Fruit fly (Drosophila melanogaster) whole organism, embryonic: ENCODE data around the gene ninaC.

Experiments
- CG10274 ChIP-seq: fragments of 200-800 bp; sonication (Bioruptor generic); optimal IDR thresholded peaks from 3 replicates; lab custom pipeline; 2017; ENCODE audit warnings: missing biosample characterization, mild to moderate bottlenecking, missing genetic modification characterization
- CG12659 ChIP-seq: fragments of 200-800 bp; sonication (Bioruptor generic); optimal IDR thresholded peaks from 3 replicates; lab custom pipeline; 2017; ENCODE audit warnings: mild to moderate bottlenecking, missing biosample characterization, missing genetic modification reagents, missing genetic modification characterization
- CG13287 ChIP-seq: fragments of 200-800 bp; sonication (Bioruptor generic); IDR thresholded peaks from 2 replicates; pipeline ENCODE4 v1.3.6; 2022; ENCODE audit warnings: missing biosample characterization, missing genetic modification characterization; ENCODE audit not compliant: partially characterized antibody
- CG13624 ChIP-seq: fragments of 200-800 bp; sonication (Bioruptor generic); optimal IDR thresholded peaks from 2 replicates; lab custom pipeline; 2016; ENCODE audit warnings: missing biosample characterization, missing genetic modification characterization
- CG1529 ChIP-seq: fragments of 200-800 bp; sonication (Bioruptor generic); optimal IDR thresholded peaks from 3 replicates; lab custom pipeline; 2018; ENCODE audit warnings: missing biosample characterization, missing genetic modification characterization
- CG18011 ChIP-seq: fragments of 200-800 bp; sonication (Bioruptor generic); optimal IDR thresholded peaks from 2 replicates; lab custom pipeline; 2017; ENCODE audit warnings: missing biosample characterization, missing genetic modification characterization, mild to moderate bottlenecking, moderate library complexity, missing genotype
- CG2120 ChIP-seq: fragments of 200-800 bp; sonication (Bioruptor generic); optimal IDR thresholded peaks from 3 replicates; lab custom pipeline; 2016; ENCODE audit warnings: missing biosample characterization, missing genetic modification characterization
- CG30020 ChIP-seq: fragments of 200-800 bp; optimal IDR thresholded peaks from 2 replicates; lab custom pipeline; 2019; ENCODE audit warnings: missing biosample characterization, mild to moderate bottlenecking, missing genetic modification characterization, moderate library complexity
- CG31365 ChIP-seq: fragments of 200-800 bp; sonication (Bioruptor generic); optimal IDR thresholded peaks from 2 replicates; lab custom pipeline; 2018; ENCODE audit warnings: missing biosample characterization, mild to moderate bottlenecking, missing genetic modification characterization
- CG3163 ChIP-seq: fragments of 200-800 bp; sonication (Bioruptor generic); optimal IDR thresholded peaks from 3 replicates; lab custom pipeline; 2016; ENCODE audit warnings: missing biosample characterization, missing genetic modification characterization
- CG3281 ChIP-seq: fragments of 200-800 bp; sonication (Bioruptor generic); optimal IDR thresholded peaks from 3 replicates; lab custom pipeline; 2017; ENCODE audit warnings: missing biosample characterization, mild to moderate bottlenecking, missing genetic modification characterization
- CG6254 ChIP-seq: fragments of 200-800 bp; sonication (Bioruptor generic); optimal IDR thresholded peaks from 3 replicates; lab custom pipeline; 2017; ENCODE audit warnings: mild to moderate bottlenecking, missing biosample characterization, missing genetic modification reagents, missing genetic modification characterization
- CG6654 ChIP-seq: fragments of 200-800 bp; sonication (Bioruptor generic); optimal IDR thresholded peaks from 2 replicates; lab custom pipeline; 2017; ENCODE audit warnings: missing biosample characterization, mild to moderate bottlenecking, missing genetic modification characterization
- CG6689 ChIP-seq: fragments of 200-800 bp; sonication (Bioruptor generic); IDR thresholded peaks from 2 replicates; pipeline ENCODE4 v1.3.6; 2022; ENCODE audit warnings: missing biosample characterization, missing genetic modification characterization
- CG6791 ChIP-seq: fragments of 200-800 bp; sonication (Bioruptor generic); IDR thresholded peaks from 3 replicates; pipeline ENCODE4 v1.3.6; 2022; ENCODE audit warnings: missing biosample characterization, missing genetic modification characterization; ENCODE audit not compliant: partially characterized antibody
- CG6813 ChIP-seq: fragments of 200-800 bp; sonication (Bioruptor generic); optimal IDR thresholded peaks from 2 replicates; lab custom pipeline; 2017; ENCODE audit warnings: missing biosample characterization, missing genetic modification characterization, mild to moderate bottlenecking, moderate library complexity, missing genetic modification reagents
- CG6854 ChIP-seq: fragments of 200-800 bp; sonication (Bioruptor generic); optimal IDR thresholded peaks from 3 replicates; lab custom pipeline; 2017; ENCODE audit warnings: missing biosample characterization, mild to moderate bottlenecking, missing genetic modification characterization
- Elba2 ChIP-seq: fragments of 200-800 bp; sonication (Bioruptor generic); optimal IDR thresholded peaks from 3 replicates; lab custom pipeline; 2016; ENCODE audit warnings: missing biosample characterization, missing genetic modification characterization
- Fer1 ChIP-seq: fragments of 200-800 bp; sonication (Bioruptor generic); optimal IDR thresholded peaks from 2 replicates; lab custom pipeline; 2017; ENCODE audit warnings: missing biosample characterization, mild to moderate bottlenecking, missing genetic modification characterization
- H15 ChIP-seq: fragments of 200-800 bp; sonication (Bioruptor generic); IDR thresholded peaks from 3 replicates; pipeline ENCODE4 v1.3.6; 2022; ENCODE audit warnings: missing biosample characterization, missing genetic modification characterization
- HLH4C ChIP-seq: fragments of 200-800 bp; sonication (Bioruptor generic); IDR thresholded peaks from 3 replicates; pipeline ENCODE4 v1.3.6; 2022; ENCODE audit warnings: missing biosample characterization, missing genetic modification characterization; ENCODE audit not compliant: partially characterized antibody
- HLH54F ChIP-seq: fragments of 200-800 bp; sonication (Bioruptor generic); optimal IDR thresholded peaks from 3 replicates; lab custom pipeline; 2016; ENCODE audit warnings: missing biosample characterization, missing genetic modification characterization
- Hand ChIP-seq: fragments of 200-800 bp; sonication (Bioruptor generic); optimal IDR thresholded peaks from 2 replicates; lab custom pipeline; 2017; ENCODE audit warnings: mild to moderate bottlenecking, missing biosample characterization, missing genetic modification reagents, missing genetic modification characterization
- TFAM ChIP-seq: fragments of 200-800 bp; sonication (Bioruptor generic); optimal IDR thresholded peaks from 2 replicates; lab custom pipeline; 2017; ENCODE audit warnings: missing biosample characterization, missing genetic modification characterization, inconsistent platforms
- al ChIP-seq: fragments of 200-800 bp; sonication (Bioruptor generic); IDR thresholded peaks from 2 replicates; pipeline ENCODE4 v1.3.6; 2022; ENCODE audit warnings: missing biosample characterization, missing genetic modification characterization
- bbx ChIP-seq: fragments of 200-800 bp; sonication (Bioruptor generic); IDR thresholded peaks from 2 replicates; pipeline ENCODE4 v1.3.6; 2022; ENCODE audit warnings: missing biosample characterization, missing genetic modification characterization; ENCODE audit not compliant: partially characterized antibody
- chinmo ChIP-seq: fragments of 200-800 bp; sonication (Bioruptor generic); IDR thresholded peaks from 4 replicates; pipeline ENCODE4 v1.3.6; 2022; ENCODE audit warnings: missing biosample characterization, missing genetic modification characterization; ENCODE audit not compliant: partially characterized antibody
- ci ChIP-seq: fragments of 200-800 bp; sonication (Bioruptor generic); IDR thresholded peaks from 3 replicates; pipeline ENCODE4 v1.3.6; 2022; ENCODE audit warnings: missing biosample characterization, missing genetic modification characterization
- crp ChIP-seq, 2 experiments: fragments of 200-800 bp; sonication (Bioruptor generic); optimal IDR thresholded peaks; 2 replicates in 1 of 2; 3 replicates in 1 of 2; lab custom pipeline; 2017; ENCODE audit warnings: missing biosample characterization in 2 of 2, missing genetic modification characterization in 2 of 2, mild to moderate bottlenecking in 1 of 2, moderate library complexity in 1 of 2
- dati ChIP-seq: fragments of 200-800 bp; sonication (Bioruptor generic); IDR thresholded peaks from 2 replicates; pipeline ENCODE4 v1.3.6; 2022; ENCODE audit warnings: missing biosample characterization, missing genetic modification characterization
- dmrt11E ChIP-seq: fragments of 200-800 bp; sonication (Bioruptor generic); optimal IDR thresholded peaks from 3 replicates; lab custom pipeline; 2018; ENCODE audit warnings: missing biosample characterization, mild to moderate bottlenecking, missing genetic modification characterization, moderate library complexity
- fd102C ChIP-seq: fragments of 200-800 bp; sonication (Bioruptor generic); optimal IDR thresholded peaks from 2 replicates; lab custom pipeline; 2018; ENCODE audit warnings: missing biosample characterization, mild to moderate bottlenecking, missing genetic modification characterization, moderate library complexity
- gce ChIP-seq: fragments of 200-800 bp; sonication (Bioruptor generic); IDR thresholded peaks from 3 replicates; pipeline ENCODE4 v1.3.6; 2022; ENCODE audit warnings: missing biosample characterization, missing genetic modification characterization
- grau ChIP-seq: fragments of 200-800 bp; optimal IDR thresholded peaks from 3 replicates; lab custom pipeline; 2019; ENCODE audit warnings: missing biosample characterization, mild to moderate bottlenecking, missing genetic modification characterization, moderate library complexity
- grn ChIP-seq: fragments of 200-800 bp; sonication (Bioruptor generic); optimal IDR thresholded peaks from 3 replicates; lab custom pipeline; 2017; ENCODE audit warnings: missing biosample characterization, missing genetic modification characterization
- hbn ChIP-seq: fragments of 200-800 bp; sonication (Bioruptor generic); IDR thresholded peaks from 2 replicates; pipeline ENCODE4 v1.3.6; 2022; ENCODE audit warnings: missing biosample characterization, missing genetic modification characterization; ENCODE audit not compliant: partially characterized antibody
- lab ChIP-seq: fragments of 200-800 bp; sonication (Bioruptor generic); optimal IDR thresholded peaks from 3 replicates; lab custom pipeline; 2017; ENCODE audit warnings: missing biosample characterization, missing genetic modification characterization, mild to moderate bottlenecking, moderate library complexity, missing genetic modification reagents
- lbe ChIP-seq: fragments of 200-800 bp; sonication (Bioruptor generic); optimal IDR thresholded peaks from 2 replicates; lab custom pipeline; 2016; ENCODE audit warnings: missing biosample characterization, mild to moderate bottlenecking, missing genetic modification characterization
- mld ChIP-seq: fragments of 200-800 bp; sonication (Bioruptor generic); IDR thresholded peaks from 3 replicates; pipeline ENCODE4 v1.3.6; 2022; ENCODE audit warnings: missing biosample characterization, missing genetic modification characterization; ENCODE audit not compliant: partially characterized antibody
- onecut ChIP-seq: fragments of 200-800 bp; sonication (Bioruptor generic); IDR thresholded peaks from 2 replicates; pipeline ENCODE4 v1.3.6; 2022; ENCODE audit warnings: missing biosample characterization, missing genetic modification characterization
- org-1 ChIP-seq: fragments of 200-800 bp; sonication (Bioruptor generic); optimal IDR thresholded peaks from 2 replicates; lab custom pipeline; 2017; ENCODE audit warnings: missing biosample characterization, missing genetic modification characterization
- otp ChIP-seq: fragments of 200-800 bp; sonication (Bioruptor generic); IDR thresholded peaks from 3 replicates; pipeline ENCODE4, ENCODE4 v1.3.6; 2022; ENCODE audit warnings: missing biosample characterization, missing genetic modification characterization
- prd ChIP-seq, 3 experiments: fragments of >200 bp in 2 of 3; fragments of 200-800 bp in 1 of 3; sonication (Bioruptor generic) in 1 of 3; optimal IDR thresholded peaks in 2 of 3; IDR thresholded peaks in 1 of 3; 2 replicates in 2 of 3; 3 replicates in 1 of 3; pipeline versions ENCODE4 v1.3.6 to Lab custom; 2017 to 2022; ENCODE audit warnings: missing biosample characterization in 1 of 3, missing genetic modification characterization in 1 of 3
- sug ChIP-seq: fragments of 200-800 bp; optimal IDR thresholded peaks from 2 replicates; lab custom pipeline; 2019; ENCODE audit warnings: missing biosample characterization, mild to moderate bottlenecking, missing genetic modification characterization, moderate library complexity
- tap ChIP-seq: fragments of 200-800 bp; optimal IDR thresholded peaks from 3 replicates; lab custom pipeline; 2019; ENCODE audit warnings: missing biosample characterization, mild to moderate bottlenecking, missing genetic modification characterization, moderate library complexity
- tll ChIP-seq, 2 experiments: fragments of 200-800 bp in 1 of 2; fragments of >200 bp in 1 of 2; sonication (Bioruptor generic) in 1 of 2; optimal IDR thresholded peaks; 2 replicates each; lab custom pipeline; 2017 to 2019; ENCODE audit warnings: missing biosample characterization in 2 of 2, missing genetic modification characterization in 2 of 2, mild to moderate bottlenecking in 1 of 2, moderate library complexity in 1 of 2
- zfh2 ChIP-seq: fragments of 200-800 bp; sonication (Bioruptor generic); optimal IDR thresholded peaks from 2 replicates; lab custom pipeline; 2016; ENCODE audit warnings: missing biosample characterization, missing genetic modification characterization

Gene ninaC

DNA sequence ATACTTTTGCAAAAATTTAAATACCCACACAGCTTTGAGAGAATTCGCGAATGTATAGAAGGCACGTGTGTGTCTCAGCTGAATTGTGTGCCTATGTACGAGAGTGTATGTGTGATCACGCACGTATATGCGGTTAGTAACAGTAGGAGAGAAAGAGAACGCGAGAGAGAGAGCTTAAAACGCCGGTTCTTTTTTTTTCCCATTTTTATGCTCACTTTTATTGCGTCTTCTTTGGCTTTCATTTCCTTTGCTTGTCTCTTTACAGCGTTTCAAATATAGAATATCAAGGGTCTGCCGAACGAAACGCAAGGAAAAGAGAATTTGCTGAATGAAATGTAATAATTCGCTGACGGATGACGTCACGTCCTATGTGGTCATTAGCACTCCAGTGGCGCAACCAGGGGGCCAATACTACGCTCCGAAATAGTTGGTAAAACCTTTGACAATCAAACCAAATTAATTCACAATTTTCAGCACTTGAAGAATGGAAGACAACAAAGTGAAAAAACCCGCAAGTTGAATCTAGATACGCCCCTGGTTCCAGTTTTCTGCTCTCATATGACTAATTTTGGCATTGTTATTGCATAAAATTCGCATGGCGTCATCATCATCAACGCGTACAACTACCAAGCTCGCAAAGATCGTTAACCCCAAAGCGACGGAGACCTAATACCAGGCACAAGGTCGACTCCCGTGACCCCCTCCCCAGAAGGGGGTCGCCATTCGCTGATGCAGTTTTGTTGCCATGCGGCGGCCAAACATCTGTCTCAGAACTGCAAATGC, 47.6 kb downstream of the ninaC start (continued):
- TF ChIP-seq grn (GFP tag; lab: Kevin White, UChicago) (no peak), dati (GFP tag; lab: Robert Waterston, UW) (peak; percentile 33; the same call in 1 of the 2 replicates), lab (GFP tag; lab: Kevin White, UChicago) (peak; percentile 88), sug (peak; percentile 42), onecut (peak; percentile 6; the same call in 1 of the 2 replicates), tll (GFP tag; optimal IDR thresholded peaks at IDR 0.05; lab: Kevin White, UChicago) (no peak), CG10274 (GFP tag; lab: Kevin White, UChicago) (no peak), HLH54F (GFP tag; lab: Kevin White, UChicago) (peak; percentile 86), CG12659 (GFP tag; lab: Kevin White, UChicago) (peak; percentile 22), al (peak; percentile 84), gce (no peak), CG13287 (GFP tag; lab: Robert Waterston, UW) (no peak), CG1529 (GFP tag; lab: Kevin White, UChicago) (no peak), grau (tag; lab: Kevin White, UChicago) (peak; percentile 64), chinmo (GFP tag; lab: Robert Waterston, UW) (0 out of 4 replicates have a peak, but pooled peaks have one; percentile 59), ci (no peak), CG6689 (0 out of 2 replicates have a peak, but pooled peaks have one; percentile 34), CG30020 (tag; lab: Kevin White, UChicago) (no peak), CG6813 (GFP tag; lab: Kevin White, UChicago) (peak; percentile 3), crp (GFP tag; optimal IDR thresholded peaks at IDR 0.05; lab: Kevin White, UChicago) (no peak), Fer1 (GFP tag; lab: Kevin White, UChicago) (peak; percentile 30), zfh2 (GFP tag; lab: Kevin White, UChicago) (peak; percentile 91), hbn (GFP tag; lab: Robert Waterston, UW) (no peak), CG13624 (GFP tag; lab: Kevin White, UChicago) (peak; percentile 83), Elba2 (GFP tag; lab: Kevin White, UChicago) (no peak), CG6854 (GFP tag; lab: Kevin White, UChicago) (no peak), CG6254 (no peak), CG3163 (GFP tag; lab: Kevin White, UChicago) (peak; percentile 27), CG2120 (GFP tag; lab: Kevin White, UChicago) (peak; percentile 96), org-1 (GFP tag; lab: Kevin White, UChicago) (peak; percentile 51), H15 (0 out of 3 replicates have a peak, but pooled peaks have one; percentile 20), prd (optimal IDR thresholded peaks at IDR 0.05; lab: Kevin White, UChicago) (no peak), prd (GFP tag; IDR thresholded peaks at IDR 0.05; lab: Robert Waterston, UW) (peak; percentile 70; the same call in 2 of the 3 replicates), CG3281 (GFP tag; lab: Kevin White, UChicago) (peak; percentile 82), tap (tag; lab: Kevin White, UChicago) (no peak), CG6654 (GFP tag; lab: Kevin White, UChicago) (no peak), otp (GFP tag; lab: Robert Waterston, UW) (no peak), CG31365 (tag; lab: Kevin White, UChicago) (no peak), fd102C (no peak), Hand (peak; percentile 54), CG18011 (GFP tag; lab: Kevin White, UChicago) (peak; percentile 66), lbe (GFP tag; lab: Kevin White, UChicago) (peak; percentile 68), TFAM (GFP tag; lab: Kevin White, UChicago) (no peak), CG6791 (GFP tag; lab: Robert Waterston, UW) (no peak), HLH4C (GFP tag; lab: Robert Waterston, UW) (no peak), dmrt11E (tag; lab: Kevin White, UChicago) (no peak), mld (GFP tag; lab: Robert Waterston, UW) (no peak), bbx (GFP tag; lab: Robert Waterston, UW) (no peak)
